Fruit fly (Drosophila melanogaster) whole organism, prepupa: Measurements from ENCODE around the gene Smyd3.
A peak's percentile ranks its signal among the peaks of the same experiment; 100 is the strongest.

Source experiments
- Blimp-1 ChIP-seq: fragments of 200-800 bp; sonication (Bioruptor generic); optimal IDR thresholded peaks from 3 replicates; lab custom pipeline; 2017; ENCODE audit warnings: missing biosample characterization, missing genetic modification characterization, mild to moderate bottlenecking, moderate library complexity, missing genetic modification reagents
- CG10631 ChIP-seq: fragments of 200-800 bp; sonication (Bioruptor generic); optimal IDR thresholded peaks from 2 replicates; lab custom pipeline; 2016; ENCODE audit warnings: missing biosample characterization, missing genetic modification characterization
- CG11294 ChIP-seq: fragments of 200-800 bp; sonication (Bioruptor generic); IDR thresholded peaks from 2 replicates; pipeline ENCODE4 v1.3.6; 2022; ENCODE audit warnings: missing biosample characterization, missing genetic modification characterization
- CG11902 ChIP-seq: fragments of 200-800 bp; sonication (Bioruptor generic); optimal IDR thresholded peaks from 3 replicates; lab custom pipeline; 2016; ENCODE audit warnings: missing biosample characterization, missing genetic modification characterization
- CG1621 ChIP-seq: fragments of 200-800 bp; sonication (Bioruptor generic); optimal IDR thresholded peaks from 3 replicates; lab custom pipeline; 2018; ENCODE audit warnings: missing biosample characterization, mild to moderate bottlenecking, missing genetic modification characterization
- CG34406 ChIP-seq: fragments of 200-800 bp; sonication (Bioruptor generic); optimal IDR thresholded peaks from 3 replicates; lab custom pipeline; 2016; ENCODE audit warnings: missing biosample characterization, missing genetic modification characterization
- CG3919 ChIP-seq: fragments of 200-800 bp; sonication (Bioruptor generic); optimal IDR thresholded peaks from 3 replicates; lab custom pipeline; 2016; ENCODE audit warnings: missing biosample characterization, missing genetic modification characterization
- CG4318 ChIP-seq: fragments of 200-800 bp; sonication (Bioruptor generic); optimal IDR thresholded peaks from 3 replicates; lab custom pipeline; 2017; ENCODE audit warnings: missing biosample characterization, mild to moderate bottlenecking, missing genetic modification characterization
- CG6163 ChIP-seq: fragments of 200-800 bp; sonication (Bioruptor generic); IDR thresholded peaks from 3 replicates; pipeline ENCODE4 v1.3.6; 2022; ENCODE audit warnings: missing biosample characterization, missing genetic modification characterization
- CG6276 ChIP-seq: fragments of 200-800 bp; sonication (Bioruptor generic); optimal IDR thresholded peaks from 2 replicates; lab custom pipeline; 2017; ENCODE audit warnings: missing biosample characterization, mild to moderate bottlenecking, missing genetic modification characterization
- CG6792 ChIP-seq: fragments of 200-800 bp; sonication (Bioruptor generic); optimal IDR thresholded peaks from 3 replicates; lab custom pipeline; 2016; ENCODE audit warnings: missing biosample characterization, missing genetic modification characterization
- CG6854 ChIP-seq: fragments of 200-800 bp; sonication (Bioruptor generic); optimal IDR thresholded peaks from 2 replicates; lab custom pipeline; 2017; ENCODE audit warnings: missing biosample characterization, mild to moderate bottlenecking, missing genetic modification characterization
- CG8119 ChIP-seq: fragments of 200-800 bp; sonication (Bioruptor generic); IDR thresholded peaks from 3 replicates; pipeline ENCODE4 v1.3.6; 2022; ENCODE audit warnings: missing biosample characterization, missing genetic modification characterization
- CG8319 ChIP-seq: fragments of 200-800 bp; sonication (Bioruptor generic); optimal IDR thresholded peaks from 3 replicates; lab custom pipeline; 2016; ENCODE audit warnings: missing biosample characterization, missing genetic modification characterization
- CG8632 ChIP-seq: fragments of 200-800 bp; sonication (Bioruptor generic); optimal IDR thresholded peaks from 3 replicates; lab custom pipeline; 2016; ENCODE audit warnings: missing biosample characterization, missing genetic modification characterization
- CG9139 ChIP-seq: fragments of 200-800 bp; sonication (Bioruptor generic); optimal IDR thresholded peaks from 3 replicates; lab custom pipeline; 2017; ENCODE audit warnings: missing biosample characterization, mild to moderate bottlenecking, missing genetic modification characterization
- Eip75B ChIP-seq: fragments of 200-800 bp; sonication (Bioruptor generic); optimal IDR thresholded peaks from 3 replicates; lab custom pipeline; 2016; ENCODE audit warnings: missing biosample characterization, missing genetic modification characterization
- Eip78C ChIP-seq: fragments of 200-800 bp; sonication (Bioruptor generic); peaks from one replicate; lab custom pipeline; 2016; ENCODE audit warnings: missing biosample characterization, missing genetic modification characterization
- Eip93F ChIP-seq: fragments of 200-800 bp; sonication (Bioruptor generic); optimal IDR thresholded peaks from 2 replicates; lab custom pipeline; 2016; ENCODE audit warnings: missing biosample characterization, mild to moderate bottlenecking, missing genetic modification characterization
- Ets21C ChIP-seq: fragments of 200-800 bp; sonication (Bioruptor generic); optimal IDR thresholded peaks from 3 replicates; lab custom pipeline; 2016; ENCODE audit warnings: missing biosample characterization, missing genetic modification characterization
- Hr38 ChIP-seq: sonication (Bioruptor generic); optimal IDR thresholded peaks from 2 replicates; lab custom pipeline; 2016; ENCODE audit warnings: missing biosample characterization, missing genetic modification characterization
- Hr39 ChIP-seq: fragments of 200-800 bp; sonication (Bioruptor generic); optimal IDR thresholded peaks from 2 replicates; lab custom pipeline; 2016; ENCODE audit warnings: missing biosample characterization, missing genetic modification characterization
- Met ChIP-seq: fragments of 200-800 bp; sonication (Bioruptor generic); optimal IDR thresholded peaks from 3 replicates; lab custom pipeline; 2016; ENCODE audit warnings: missing biosample characterization, missing genetic modification characterization
- OdsH ChIP-seq: fragments of 200-800 bp; sonication (Bioruptor generic); optimal IDR thresholded peaks from 3 replicates; lab custom pipeline; 2016; ENCODE audit warnings: missing biosample characterization, missing genetic modification characterization
- Smox ChIP-seq: fragments of 200-800 bp; sonication (Bioruptor generic); optimal IDR thresholded peaks from 3 replicates; lab custom pipeline; 2016; ENCODE audit warnings: missing biosample characterization, missing genetic modification characterization
- Sox102F ChIP-seq: fragments of 200-800 bp; sonication (Bioruptor generic); optimal IDR thresholded peaks from 2 replicates; lab custom pipeline; 2016; ENCODE audit warnings: missing biosample characterization, mild to moderate bottlenecking, missing genetic modification characterization
- Sox14 ChIP-seq: fragments of 200-800 bp; sonication (Bioruptor generic); optimal IDR thresholded peaks from 3 replicates; lab custom pipeline; 2016; ENCODE audit warnings: missing biosample characterization, missing genetic modification characterization
- Sox15 ChIP-seq: fragments of 200-800 bp; sonication (Bioruptor generic); optimal IDR thresholded peaks from 3 replicates; lab custom pipeline; 2016; ENCODE audit warnings: missing biosample characterization, missing genetic modification characterization
- achi ChIP-seq: fragments of 200-800 bp; sonication (Bioruptor generic); optimal IDR thresholded peaks from 3 replicates; lab custom pipeline; 2016; ENCODE audit warnings: missing biosample characterization, missing genetic modification characterization
- acj6 ChIP-seq: fragments of 200-800 bp; sonication (Bioruptor generic); optimal IDR thresholded peaks from 3 replicates; lab custom pipeline; 2016; ENCODE audit warnings: missing biosample characterization, missing genetic modification characterization
- cyc ChIP-seq: fragments of 200-800 bp; sonication (Bioruptor generic); optimal IDR thresholded peaks from 3 replicates; lab custom pipeline; 2016; ENCODE audit warnings: missing biosample characterization, missing genetic modification characterization
- dac ChIP-seq: fragments of 200-800 bp; sonication (Bioruptor generic); optimal IDR thresholded peaks from 2 replicates; lab custom pipeline; 2017; ENCODE audit warnings: missing biosample characterization, mild to moderate bottlenecking, missing genetic modification characterization
- eg ChIP-seq: fragments of 200-800 bp; sonication (Bioruptor generic); IDR thresholded peaks from 3 replicates; pipeline ENCODE4 v1.3.6; 2022; ENCODE audit warnings: missing biosample characterization, missing genetic modification characterization
- esn ChIP-seq: fragments of 200-800 bp; sonication (Bioruptor generic); optimal IDR thresholded peaks from 2 replicates; lab custom pipeline; 2016; ENCODE audit warnings: missing biosample characterization, mild to moderate bottlenecking, missing genetic modification characterization, moderate library complexity
- fd59A ChIP-seq: fragments of 200-800 bp; sonication (Bioruptor generic); optimal IDR thresholded peaks from 2 replicates; lab custom pipeline; 2017; ENCODE audit warnings: missing biosample characterization, mild to moderate bottlenecking, missing genetic modification characterization, missing genetic modification reagents
- fkh ChIP-seq: fragments of 200-800 bp; sonication (Bioruptor generic); optimal IDR thresholded peaks from 3 replicates; lab custom pipeline; 2017; ENCODE audit warnings: missing biosample characterization, mild to moderate bottlenecking, missing genetic modification characterization, moderate library complexity
- net ChIP-seq: fragments of 200-800 bp; sonication (Bioruptor generic); optimal IDR thresholded peaks from 3 replicates; lab custom pipeline; 2016; ENCODE audit warnings: missing biosample characterization, missing genetic modification characterization
- pdm3 ChIP-seq: fragments of 200-800 bp; sonication (Bioruptor generic); optimal IDR thresholded peaks from 3 replicates; lab custom pipeline; 2016; ENCODE audit warnings: missing biosample characterization, missing genetic modification characterization
- salr ChIP-seq, 2 experiments: fragments of 200-800 bp; sonication (Bioruptor generic); optimal IDR thresholded peaks; 3 replicates each; lab custom pipeline; 2016 to 2018; ENCODE audit warnings: missing biosample characterization in 2 of 2, missing genetic modification characterization in 2 of 2, mild to moderate bottlenecking in 1 of 2
- ss ChIP-seq, 2 experiments: fragments of 200-800 bp; sonication (Bioruptor generic); optimal IDR thresholded peaks; 2 replicates in 1 of 2; 3 replicates in 1 of 2; lab custom pipeline; 2017 to 2018; ENCODE audit warnings: mild to moderate bottlenecking in 2 of 2, missing biosample characterization in 2 of 2, missing genetic modification characterization in 2 of 2, moderate library complexity in 1 of 2
- svp ChIP-seq: fragments of 200-800 bp; sonication (Bioruptor generic); peaks from one replicate; lab custom pipeline; 2016; ENCODE audit warnings: missing biosample characterization, missing genetic modification characterization
- topi ChIP-seq: fragments of 200-800 bp; sonication (Bioruptor generic); optimal IDR thresholded peaks from 3 replicates; lab custom pipeline; 2016; ENCODE audit warnings: missing biosample characterization, missing genetic modification characterization

Gene Smyd3

dm6 chrX:2633847-2634776 lies 25.4 kb upstream of the Smyd3 start, which contains the start of gene sgg (continued):
- no peak for TF ChIP-seq Blimp-1 (GFP tag; lab: Kevin White, UChicago)
- no peak for TF ChIP-seq Met (GFP tag; lab: Kevin White, UChicago)
- no peak for TF ChIP-seq Hr38 (GFP tag; lab: Kevin White, UChicago)
- TF ChIP-seq pdm3 (GFP tag; lab: Kevin White, UChicago) = no peak
- no peak for TF ChIP-seq acj6

DNA sequence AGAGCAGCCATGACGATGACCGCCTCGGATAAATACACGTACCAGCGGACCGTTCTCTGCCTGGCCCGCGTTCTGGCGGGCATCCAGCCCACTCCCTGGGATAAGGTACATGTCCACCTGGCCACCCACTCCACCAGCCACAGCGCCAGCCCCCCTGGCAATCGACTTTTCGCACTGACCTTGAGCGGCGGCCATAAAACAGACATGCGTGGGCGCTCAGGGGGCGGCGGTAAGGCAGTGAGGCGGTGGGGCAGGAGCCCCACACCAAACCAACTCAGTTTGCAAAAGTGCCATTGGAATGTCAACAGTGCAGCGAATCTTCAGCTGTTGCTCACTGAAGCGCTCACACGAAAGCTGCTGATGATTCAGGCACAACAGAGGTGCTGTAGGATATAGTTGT lies 16.3 kb upstream of the Smyd3 start:
- no peak for TF ChIP-seq fd59A (GFP tag; lab: Kevin White, UChicago)
- no peak for TF ChIP-seq CG6854
- no peak for TF ChIP-seq CG6276
- TF ChIP-seq CG11902 = no peak
- TF ChIP-seq CG4318 (GFP tag; lab: Kevin White, UChicago) = no peak
- TF ChIP-seq CG8119 = no peak
- TF ChIP-seq pdm3 (GFP tag; lab: Kevin White, UChicago) = no peak
- TF ChIP-seq Sox14 = no peak
- no peak for TF ChIP-seq fkh (GFP tag; lab: Kevin White, UChicago)
- TF ChIP-seq cyc (GFP tag; lab: Kevin White, UChicago) = no peak
- TF ChIP-seq CG9139 (GFP tag; lab: Kevin White, UChicago) = no peak
- TF ChIP-seq net (GFP tag; lab: Kevin White, UChicago) = no peak
- TF ChIP-seq CG3919 (GFP tag; lab: Kevin White, UChicago) = no peak
- TF ChIP-seq eg = no peak
- no peak for TF ChIP-seq Met (GFP tag; lab: Kevin White, UChicago)
- TF ChIP-seq Sox15 (GFP tag; lab: Kevin White, UChicago) = no peak
- no peak for TF ChIP-seq Eip75B (GFP tag; lab: Kevin White, UChicago)

DNA sequence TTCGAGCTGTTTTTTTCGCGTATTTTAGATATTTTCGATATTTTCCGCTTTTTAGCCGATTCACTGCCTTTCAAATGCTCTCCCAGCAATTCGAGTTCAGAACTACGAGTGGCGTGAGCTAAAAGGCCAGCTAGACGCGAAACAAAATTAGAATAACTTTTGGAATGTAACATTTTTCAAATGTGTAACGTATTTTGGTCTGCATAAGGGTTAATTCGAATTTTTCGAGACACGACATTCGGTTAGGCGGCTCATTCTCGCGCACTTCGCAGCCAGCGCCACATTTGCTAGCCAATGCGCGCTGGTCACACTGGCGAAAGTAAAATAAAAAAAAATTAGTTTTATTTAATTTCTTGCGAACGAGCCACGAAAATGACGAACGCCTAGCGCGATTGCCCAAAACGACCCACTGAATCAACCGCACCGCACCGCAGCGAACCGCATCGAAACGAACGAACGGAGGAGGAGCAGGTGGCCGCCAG lies 15.9 kb upstream of the Smyd3 start, which contains the start of the genes brv3 and Pi4KIIIalpha:
TSS of gene brv3 (minus strand) at position 51 of the 482 bp plus-strand sequence.
TSS of gene Pi4KIIIalpha (plus strand) at position 280 of the 482 bp plus-strand sequence.
- TF ChIP-seq CG6163 (GFP tag; lab: Robert Waterston, UW) (0 out of 3 replicates have a peak, but pooled peaks have one; percentile 26), CG3919 (GFP tag; lab: Kevin White, UChicago) (no peak)

dm6 chrX:2619651-2620050 lies 11.0 kb upstream of the Smyd3 start, which contains the start of the genes Tsp3A and Seipin:
TSS of gene Tsp3A (minus strand) at chrX:2619738.
TSS of gene Seipin (plus strand) at chrX:2619799.
- TF ChIP-seq esn (GFP tag; lab: Kevin White, UChicago) (peak; percentile 85), CG8632 (GFP tag; lab: Kevin White, UChicago) (peak; percentile 72), Eip78C (GFP tag; lab: Kevin White, UChicago) (peak; percentile 94), Sox102F (GFP tag; lab: Kevin White, UChicago) (no peak), Hr38 (GFP tag; lab: Kevin White, UChicago) (no peak), CG1621 (tag; lab: Kevin White, UChicago) (peak; percentile 82), Ets21C (GFP tag; lab: Kevin White, UChicago) (peak; percentile 71), Eip75B (GFP tag; lab: Kevin White, UChicago) (peak; percentile 82), Smox (GFP tag; lab: Kevin White, UChicago) (peak; percentile 82), salr (GFP tag; optimal IDR thresholded peaks at IDR 0.05; lab: Kevin White, UChicago) (peak in 1 of 2 experiments; percentile 70), dac (GFP tag; lab: Kevin White, UChicago) (peak; percentile 74), CG8319 (GFP tag; lab: Kevin White, UChicago) (peak; percentile 71), topi (GFP tag; lab: Kevin White, UChicago) (peak; percentile 88), CG8119 (peak; percentile 75; the same call in 2 of the 3 replicates), achi (peak; percentile 74), CG34406 (GFP tag; lab: Kevin White, UChicago) (peak; percentile 73), net (GFP tag; lab: Kevin White, UChicago) (peak; percentile 88), OdsH (GFP tag; lab: Kevin White, UChicago) (peak; percentile 75), svp (GFP tag; lab: Kevin White, UChicago) (peak; percentile 98), Eip93F (peak; percentile 57), CG11902 (no peak), CG11294 (GFP tag; lab: Robert Waterston, UW) (peak; percentile 81), pdm3 (GFP tag; lab: Kevin White, UChicago) (no peak), CG3919 (GFP tag; lab: Kevin White, UChicago) (peak; percentile 87), ss (GFP tag; optimal IDR thresholded peaks at IDR 0.05; lab: Kevin White, UChicago) (peak; percentile 85 to 88), CG6276 (peak; percentile 91), CG6792 (peak; percentile 81), CG6854 (peak; percentile 85), Hr39 (GFP tag; lab: Kevin White, UChicago) (peak; percentile 81), CG10631 (no peak)
